Fruit fly (Drosophila melanogaster) whole organism, embryonic: ENCODE results near the gene CG8993.
A peak's percentile ranks its signal among the peaks of the same experiment; 100 is the strongest.

Source experiments
- ATbp ChIP-seq: fragments of 200-800 bp; sonication (Bioruptor generic); optimal IDR thresholded peaks from 2 replicates; lab custom pipeline; 2017; ENCODE audit warnings: missing biosample characterization, mild to moderate bottlenecking, missing genetic modification characterization, missing genetic modification reagents
- B-H1 ChIP-seq: fragments of 200-800 bp; sonication (Bioruptor generic); IDR thresholded peaks from 3 replicates; pipeline ENCODE4 v1.3.6; 2022; ENCODE audit warnings: missing biosample characterization, missing genetic modification characterization
- BtbVII ChIP-seq: fragments of 200-800 bp; sonication (Bioruptor generic); optimal IDR thresholded peaks from 3 replicates; lab custom pipeline; 2017; ENCODE audit warnings: missing biosample characterization, mild to moderate bottlenecking, missing genetic modification characterization
- CG10267 ChIP-seq: fragments of 200-800 bp; sonication (Bioruptor generic); optimal IDR thresholded peaks from 2 replicates; lab custom pipeline; 2018; ENCODE audit warnings: missing biosample characterization, mild to moderate bottlenecking, missing genetic modification characterization, moderate library complexity
- CG11504 ChIP-seq: fragments of 200-800 bp; sonication (Bioruptor generic); optimal IDR thresholded peaks from 3 replicates; lab custom pipeline; 2019; ENCODE audit warnings: missing biosample characterization, mild to moderate bottlenecking, missing genetic modification characterization, moderate library complexity
- CG11560 ChIP-seq: fragments of 200-800 bp; sonication (Bioruptor generic); IDR thresholded peaks from 3 replicates; pipeline ENCODE4 v1.3.6; 2022; ENCODE audit warnings: missing biosample characterization, missing genetic modification characterization
- CG13123 ChIP-seq: fragments of 200-800 bp; sonication (Bioruptor generic); optimal IDR thresholded peaks from 2 replicates; lab custom pipeline; 2016; ENCODE audit warnings: missing biosample characterization, missing genetic modification characterization
- CG16813 ChIP-seq: fragments of 200-800 bp; sonication (Bioruptor generic); IDR thresholded peaks from 3 replicates; pipeline ENCODE4 v1.3.6; 2022; ENCODE audit warnings: missing biosample characterization, missing genetic modification characterization; ENCODE audit not compliant: partially characterized antibody
- CG1792 ChIP-seq: fragments of 200-800 bp; sonication (Bioruptor generic); optimal IDR thresholded peaks from 2 replicates; lab custom pipeline; 2016; ENCODE audit warnings: missing biosample characterization, missing genetic modification characterization
- CG18599 ChIP-seq: fragments of 200-800 bp; sonication (Bioruptor generic); optimal IDR thresholded peaks from 3 replicates; lab custom pipeline; 2017; ENCODE audit warnings: missing biosample characterization, missing genetic modification characterization, mild to moderate bottlenecking, moderate library complexity, missing genetic modification reagents
- CG2120 ChIP-seq: fragments of 200-800 bp; sonication (Bioruptor generic); optimal IDR thresholded peaks from 3 replicates; lab custom pipeline; 2016; ENCODE audit warnings: missing biosample characterization, missing genetic modification characterization
- CG2129 ChIP-seq: fragments of 200-800 bp; sonication (Bioruptor generic); IDR thresholded peaks from 2 replicates; pipeline ENCODE4 v1.3.6; 2022; ENCODE audit warnings: missing biosample characterization, missing genetic modification characterization; ENCODE audit not compliant: partially characterized antibody
- CG2199 ChIP-seq: fragments of 200-800 bp; sonication (Bioruptor generic); IDR thresholded peaks from 3 replicates; pipeline ENCODE4 v1.3.6; 2022; ENCODE audit warnings: missing biosample characterization, missing genetic modification characterization
- CG30020 ChIP-seq: fragments of 200-800 bp; optimal IDR thresholded peaks from 2 replicates; lab custom pipeline; 2019; ENCODE audit warnings: missing biosample characterization, mild to moderate bottlenecking, missing genetic modification characterization, moderate library complexity
- CG32532 ChIP-seq: fragments of 200-800 bp; sonication (Bioruptor generic); IDR thresholded peaks from 2 replicates; pipeline ENCODE4 v1.3.6; 2022; ENCODE audit warnings: missing biosample characterization, missing genetic modification characterization
- CG5180 ChIP-seq: fragments of 200-800 bp; sonication (Bioruptor generic); optimal IDR thresholded peaks from 3 replicates; lab custom pipeline; 2017; ENCODE audit warnings: missing biosample characterization, missing genetic modification characterization, mild to moderate bottlenecking, moderate library complexity, missing genetic modification reagents
- CG6689 ChIP-seq: fragments of 200-800 bp; sonication (Bioruptor generic); IDR thresholded peaks from 2 replicates; pipeline ENCODE4 v1.3.6; 2022; ENCODE audit warnings: missing biosample characterization, missing genetic modification characterization
- CG7357 ChIP-seq: fragments of 200-800 bp; sonication (Bioruptor generic); IDR thresholded peaks from 3 replicates; pipeline ENCODE4 v1.3.6; 2022; ENCODE audit warnings: missing biosample characterization, missing genetic modification characterization
- CG7987 ChIP-seq: fragments of 200-800 bp; sonication (Bioruptor generic); optimal IDR thresholded peaks from 2 replicates; lab custom pipeline; 2018; ENCODE audit warnings: missing biosample characterization, mild to moderate bottlenecking, missing genetic modification characterization, moderate library complexity
- CG9932 ChIP-seq: fragments of 200-800 bp; sonication (Bioruptor generic); IDR thresholded peaks from 2 replicates; pipeline ENCODE4 v1.3.6; 2022; ENCODE audit warnings: missing biosample characterization, missing genetic modification characterization
- Dad ChIP-seq: fragments of 200-800 bp; sonication (Bioruptor generic); optimal IDR thresholded peaks from 3 replicates; lab custom pipeline; 2016; ENCODE audit warnings: missing biosample characterization, missing genetic modification characterization
- Ets65A ChIP-seq: fragments of 200-800 bp; sonication (Bioruptor generic); peaks from one replicate; lab custom pipeline; 2016; ENCODE audit warnings: missing biosample characterization, missing genetic modification characterization
- Fer1 ChIP-seq: fragments of 200-800 bp; sonication (Bioruptor generic); optimal IDR thresholded peaks from 2 replicates; lab custom pipeline; 2017; ENCODE audit warnings: missing biosample characterization, mild to moderate bottlenecking, missing genetic modification characterization
- Hmr ChIP-seq: fragments of 200-800 bp; sonication (Bioruptor generic); optimal IDR thresholded peaks from 3 replicates; lab custom pipeline; 2017; ENCODE audit warnings: mild to moderate bottlenecking, missing biosample characterization, missing genetic modification reagents, missing genetic modification characterization
- Poxn ChIP-seq: fragments of 200-800 bp; sonication (Bioruptor generic); IDR thresholded peaks from 2 replicates; pipeline ENCODE4 v1.3.6; 2022; ENCODE audit warnings: missing biosample characterization, missing genetic modification characterization
- Ptx1 ChIP-seq: fragments of 200-800 bp; sonication (Bioruptor generic); IDR thresholded peaks from 2 replicates; pipeline ENCODE4 v1.3.6; 2022; ENCODE audit warnings: missing biosample characterization, missing genetic modification characterization
- Rfx ChIP-seq: fragments of 200-800 bp; sonication (Bioruptor generic); IDR thresholded peaks from 2 replicates; pipeline ENCODE4 v1.3.6; 2022; ENCODE audit warnings: missing biosample characterization, missing genetic modification characterization
- Stat92E ChIP-seq, 3 experiments: fragments of >200 bp in 2 of 3; fragments of 200-800 bp in 1 of 3; sonication (Bioruptor generic) in 1 of 3; optimal IDR thresholded peaks; 2 replicates each; lab custom pipeline; 2017 to 2019; ENCODE audit warnings: missing biosample characterization in 3 of 3, missing genetic modification characterization in 3 of 3, mild to moderate bottlenecking in 1 of 3, moderate library complexity in 1 of 3
- az2 ChIP-seq: fragments of 200-800 bp; sonication (Bioruptor generic); optimal IDR thresholded peaks from 3 replicates; lab custom pipeline; 2016; ENCODE audit warnings: missing biosample characterization, missing genetic modification characterization
- btn ChIP-seq: fragments of 200-800 bp; sonication (Bioruptor generic); optimal IDR thresholded peaks from 2 replicates; lab custom pipeline; 2016; ENCODE audit warnings: missing biosample characterization, missing genetic modification characterization
- cad ChIP-seq: fragments of >200 bp; optimal IDR thresholded peaks from 2 replicates; lab custom pipeline; 2017; ENCODE audit warnings: missing biosample characterization, missing genetic modification characterization
- caup ChIP-seq: fragments of 200-800 bp; sonication (Bioruptor generic); optimal IDR thresholded peaks from 3 replicates; lab custom pipeline; 2017; ENCODE audit warnings: missing biosample characterization, mild to moderate bottlenecking, missing genetic modification characterization, moderate library complexity; ENCODE audit not compliant: severe bottlenecking
- dysf ChIP-seq: fragments of 200-800 bp; sonication (Bioruptor generic); IDR thresholded peaks from 3 replicates; pipeline ENCODE4 v1.3.6; 2022; ENCODE audit warnings: missing biosample characterization, missing genetic modification characterization
- gsb-n ChIP-seq: fragments of 200-800 bp; sonication (Bioruptor generic); optimal IDR thresholded peaks from 3 replicates; lab custom pipeline; 2018; ENCODE audit warnings: missing biosample characterization, mild to moderate bottlenecking, missing genetic modification characterization
- lab ChIP-seq: fragments of 200-800 bp; sonication (Bioruptor generic); optimal IDR thresholded peaks from 3 replicates; lab custom pipeline; 2017; ENCODE audit warnings: missing biosample characterization, missing genetic modification characterization, mild to moderate bottlenecking, moderate library complexity, missing genetic modification reagents
- pita ChIP-seq: fragments of 200-800 bp; sonication (Bioruptor generic); optimal IDR thresholded peaks from 2 replicates; lab custom pipeline; 2017; ENCODE audit warnings: missing biosample characterization, mild to moderate bottlenecking, missing genetic modification characterization
- run ChIP-seq: fragments of 200-800 bp; sonication (Bioruptor generic); optimal IDR thresholded peaks from 3 replicates; lab custom pipeline; 2018; ENCODE audit warnings: missing biosample characterization, mild to moderate bottlenecking, missing genetic modification characterization
- sc ChIP-seq, 3 experiments: fragments of >200 bp in 2 of 3; fragments of 200-800 bp in 1 of 3; sonication (Bioruptor generic) in 1 of 3; optimal IDR thresholded peaks; 2 replicates in 2 of 3; 3 replicates in 1 of 3; lab custom pipeline; 2017; ENCODE audit warnings: mild to moderate bottlenecking in 1 of 3, missing biosample characterization in 1 of 3, missing genetic modification characterization in 1 of 3, missing genetic modification reagents in 1 of 3
- slou ChIP-seq: fragments of 200-800 bp; sonication (Bioruptor generic); optimal IDR thresholded peaks from 3 replicates; lab custom pipeline; 2016; ENCODE audit warnings: missing biosample characterization, missing genetic modification characterization
- sna ChIP-seq: fragments of 200-800 bp; sonication (Bioruptor generic); IDR thresholded peaks from 2 replicates; pipeline ENCODE4 v1.3.6; 2022; ENCODE audit warnings: missing biosample characterization, missing genetic modification characterization; ENCODE audit not compliant: partially characterized antibody
- ssp ChIP-seq: fragments of 200-800 bp; sonication (Bioruptor generic); IDR thresholded peaks from 2 replicates; pipeline ENCODE4 v1.3.6; 2022; ENCODE audit warnings: missing biosample characterization, missing genetic modification characterization
- unc-4 ChIP-seq: fragments of 200-800 bp; sonication (Bioruptor generic); IDR thresholded peaks from 2 replicates; pipeline ENCODE4 v1.3.6; 2022; ENCODE audit warnings: missing biosample characterization, missing genetic modification characterization; ENCODE audit not compliant: partially characterized antibody
- vvl ChIP-seq: fragments of 200-800 bp; sonication (Bioruptor generic); IDR thresholded peaks from 2 replicates; pipeline ENCODE4 v1.3.6; 2022; ENCODE audit warnings: missing biosample characterization, missing genetic modification characterization
- zen2 ChIP-seq: fragments of 200-800 bp; sonication (Bioruptor generic); IDR thresholded peaks from 3 replicates; pipeline ENCODE4 v1.3.6; 2022; ENCODE audit warnings: missing biosample characterization, missing genetic modification characterization; ENCODE audit not compliant: partially characterized antibody

The CG8993 gene

dm6 chr3L:2328804-2329203 lies 43.2 kb upstream of the CG8993 start (continued):
- no peak for TF ChIP-seq CG11560
- TF ChIP-seq zen2 (GFP tag; lab: Robert Waterston, UW) = no peak

DNA sequence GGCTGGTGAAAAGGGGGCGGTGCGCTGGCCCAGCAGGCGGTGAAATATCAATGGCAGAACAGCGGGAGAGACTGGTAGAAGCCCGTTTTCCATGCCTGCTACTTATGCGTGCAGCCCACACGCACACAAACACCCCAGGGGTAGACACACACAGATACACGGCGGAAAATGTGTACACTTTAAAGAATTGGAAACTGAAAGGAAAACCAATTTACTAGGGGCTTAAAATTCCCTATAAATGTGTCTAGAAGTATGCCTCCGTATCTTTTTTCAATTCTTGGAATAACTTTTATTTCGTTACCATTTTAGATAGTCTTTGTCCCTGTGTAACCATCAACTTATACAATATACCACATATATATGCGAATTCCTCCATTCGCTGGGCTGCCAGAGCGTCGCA lies 39.8 kb upstream of the CG8993 start:
- TF ChIP-seq CG32532 = peak; percentile 47
- TF ChIP-seq Hmr = peak; percentile 0
- TF ChIP-seq B-H1 = no peak
- 0 out of 2 replicates have a peak, but pooled peaks have one; percentile 19 for TF ChIP-seq CG9932
- peak; percentile 32; the same call in 1 of the 2 replicates for TF ChIP-seq Rfx (GFP tag; lab: Robert Waterston, UW)
- TF ChIP-seq lab = peak; percentile 58
- TF ChIP-seq CG18599 (GFP tag; lab: Kevin White, UChicago) = peak; percentile 67
- TF ChIP-seq CG2120 (GFP tag; lab: Kevin White, UChicago) = peak; percentile 23
- TF ChIP-seq vvl (GFP tag; lab: Robert Waterston, UW) = peak; percentile 18; the same call in 1 of the 2 replicates
- TF ChIP-seq Fer1 (GFP tag; lab: Kevin White, UChicago) = peak; percentile 1
- TF ChIP-seq run = no peak
- no peak for TF ChIP-seq BtbVII (GFP tag; lab: Kevin White, UChicago)
- 0 out of 2 replicates have a peak, but pooled peaks have one; percentile 12 for TF ChIP-seq ssp (GFP tag; lab: Robert Waterston, UW)
- peak; percentile 8 for TF ChIP-seq CG11504
- peak; percentile 20; the same call in 1 of the 3 replicates for TF ChIP-seq dysf (GFP tag; lab: Robert Waterston, UW)
- no peak for TF ChIP-seq sna (GFP tag; lab: Robert Waterston, UW)
- 0 out of 3 replicates have a peak, but pooled peaks have one; percentile 28 for TF ChIP-seq CG7357 (GFP tag; lab: Robert Waterston, UW)
- 0 out of 2 replicates have a peak, but pooled peaks have one; percentile 9 for TF ChIP-seq Ptx1 (GFP tag; lab: Robert Waterston, UW)

dm6 chr3L:2360257-2360656 lies 11.7 kb upstream of the CG8993 start, which contains the start of gene CG13801:
Gene CG13801, plus strand, starts transcription at chr3L:2360557.
- no peak for TF ChIP-seq CG2129 (GFP tag; lab: Robert Waterston, UW)
- no peak for TF ChIP-seq az2 (GFP tag; lab: Kevin White, UChicago)
- TF ChIP-seq, all 482 proteins: peak for 0

- TF ChIP-seq Ets65A = peak; percentile 100
- TF ChIP-seq CG30020 (tag; lab: Kevin White, UChicago) = peak; percentile 89
- peak; percentile 98 for TF ChIP-seq ATbp (GFP tag; lab: Kevin White, UChicago)
- TF ChIP-seq CG7987 (GFP tag; lab: Kevin White, UChicago) = peak; percentile 96
- peak; percentile 99 for TF ChIP-seq caup (GFP tag; lab: Kevin White, UChicago)
- TF ChIP-seq sc (optimal IDR thresholded peaks at IDR 0.05; lab: Kevin White, UChicago) = no peak
- TF ChIP-seq sc (GFP tag; optimal IDR thresholded peaks at IDR 0.05; lab: Kevin White, UChicago) = peak; percentile 98
- TF ChIP-seq CG2199 (GFP tag; lab: Robert Waterston, UW) = peak; percentile 99
- TF ChIP-seq az2 (GFP tag; lab: Kevin White, UChicago) = peak; percentile 99
- TF ChIP-seq pita (GFP tag; lab: Kevin White, UChicago) = no peak
- peak; percentile 98 for TF ChIP-seq gsb-n (tag; lab: Kevin White, UChicago)
- TF ChIP-seq CG6689 (GFP tag; lab: Robert Waterston, UW) = peak; percentile 99
- TF ChIP-seq Dad (GFP tag; lab: Kevin White, UChicago) = peak; percentile 99
- TF ChIP-seq cad (GFP tag; lab: Kevin White, UChicago) = no peak
- peak; percentile 90 for TF ChIP-seq CG5180 (GFP tag; lab: Kevin White, UChicago)
- TF ChIP-seq CG16813 (GFP tag; lab: Robert Waterston, UW) = 0 out of 3 replicates have a peak, but pooled peaks have one; percentile 8
- peak; percentile 98 for TF ChIP-seq CG13123 (GFP tag; lab: Kevin White, UChicago)
- TF ChIP-seq btn (GFP tag; lab: Kevin White, UChicago) = peak; percentile 96
- TF ChIP-seq CG10267 (tag; lab: Kevin White, UChicago) = peak; percentile 100
- peak in 1 of 3 experiments; percentile 89 for TF ChIP-seq Stat92E (GFP tag; optimal IDR thresholded peaks at IDR 0.05; lab: Kevin White, UChicago)
- 0 out of 2 replicates have a peak, but pooled peaks have one; percentile 19 for TF ChIP-seq unc-4 (GFP tag; lab: Robert Waterston, UW)
- TF ChIP-seq slou (GFP tag; lab: Kevin White, UChicago) = peak; percentile 99
- TF ChIP-seq Poxn (GFP tag; lab: Robert Waterston, UW) = peak; percentile 98
- TF ChIP-seq CG1792 (GFP tag; lab: Kevin White, UChicago) = peak; percentile 97
Measured at dm6 chr3L:2373421-2374043, 1.5 kb downstream of the CG8993 start, which contains the start of the genes mRpL23 and CG9004. Gene mRpL23, minus strand, starts transcription at chr3L:2373704. Gene CG9004, plus strand, starts transcription at chr3L:2373728.
